Fruit fly (Drosophila melanogaster) whole organism, embryonic: ENCODE results near the gene CG17329.
A peak's percentile ranks its signal among the peaks of the same experiment; 100 is the strongest.

ENCODE experiments used
- Atf-2 ChIP-seq: fragments of 200-800 bp; sonication (Bioruptor generic); optimal IDR thresholded peaks from 2 replicates; lab custom pipeline; 2016; ENCODE audit warnings: missing biosample characterization, missing genetic modification characterization
- BEAF-32 ChIP-seq: fragments of 200-800 bp; sonication (Bioruptor generic); optimal IDR thresholded peaks from 3 replicates; lab custom pipeline; 2017; ENCODE audit warnings: missing biosample characterization, missing genetic modification characterization, mild to moderate bottlenecking, moderate library complexity, missing genetic modification reagents
- CG10147 ChIP-seq: fragments of 200-800 bp; sonication (Bioruptor generic); optimal IDR thresholded peaks from 2 replicates; lab custom pipeline; 2019; ENCODE audit warnings: missing biosample characterization, mild to moderate bottlenecking, missing genetic modification characterization, moderate library complexity
- CG10959 ChIP-seq: fragments of 200-800 bp; sonication (Bioruptor generic); IDR thresholded peaks from 2 replicates; pipeline ENCODE4 v1.3.6; 2022; ENCODE audit warnings: missing biosample characterization, missing genetic modification characterization
- CG11456 ChIP-seq: fragments of 200-800 bp; sonication (Bioruptor generic); IDR thresholded peaks from 3 replicates; pipeline ENCODE4 v1.3.6; 2022; ENCODE audit warnings: missing biosample characterization, missing genetic modification characterization
- CG12236 ChIP-seq: fragments of 200-800 bp; sonication (Bioruptor generic); optimal IDR thresholded peaks from 2 replicates; lab custom pipeline; 2016; ENCODE audit warnings: missing biosample characterization, missing genetic modification characterization
- CG1233 ChIP-seq: fragments of 200-800 bp; sonication (Bioruptor generic); optimal IDR thresholded peaks from 4 replicates; lab custom pipeline; 2018; ENCODE audit warnings: missing biosample characterization, mild to moderate bottlenecking, missing genetic modification characterization
- CG14667 ChIP-seq: fragments of 200-800 bp; sonication (Bioruptor generic); IDR thresholded peaks from 2 replicates; pipeline ENCODE4 v1.3.6; 2022; ENCODE audit warnings: missing biosample characterization, missing genetic modification characterization
- CG15011 ChIP-seq: fragments of 200-800 bp; sonication (Bioruptor generic); optimal IDR thresholded peaks from 3 replicates; lab custom pipeline; 2018; ENCODE audit warnings: missing biosample characterization, mild to moderate bottlenecking, missing genetic modification characterization
- CG1529 ChIP-seq: fragments of 200-800 bp; sonication (Bioruptor generic); optimal IDR thresholded peaks from 3 replicates; lab custom pipeline; 2018; ENCODE audit warnings: missing biosample characterization, missing genetic modification characterization
- CG15479 ChIP-seq: fragments of 200-800 bp; sonication (Bioruptor generic); optimal IDR thresholded peaks from 3 replicates; lab custom pipeline; 2019; ENCODE audit warnings: missing biosample characterization, mild to moderate bottlenecking, missing genetic modification characterization, moderate library complexity
- CG15514 ChIP-seq: fragments of 200-800 bp; sonication (Bioruptor generic); optimal IDR thresholded peaks from 3 replicates; lab custom pipeline; 2017; ENCODE audit warnings: missing biosample characterization, missing genetic modification characterization, mild to moderate bottlenecking, moderate library complexity, missing genetic modification reagents
- CG17328 ChIP-seq: fragments of 200-800 bp; sonication (Bioruptor generic); IDR thresholded peaks from 2 replicates; pipeline ENCODE4 v1.3.6; 2022; ENCODE audit warnings: missing biosample characterization, missing genetic modification characterization
- CG1792 ChIP-seq: fragments of 200-800 bp; sonication (Bioruptor generic); optimal IDR thresholded peaks from 2 replicates; lab custom pipeline; 2016; ENCODE audit warnings: missing biosample characterization, missing genetic modification characterization
- CG18764 ChIP-seq: fragments of 200-800 bp; sonication (Bioruptor generic); optimal IDR thresholded peaks from 3 replicates; lab custom pipeline; 2016; ENCODE audit warnings: missing biosample characterization, missing genetic modification characterization
- CG3726 ChIP-seq: fragments of 200-800 bp; sonication (Bioruptor generic); IDR thresholded peaks from 3 replicates; pipeline ENCODE4, ENCODE4 v1.3.6; 2022; ENCODE audit warnings: missing biosample characterization, missing genetic modification characterization
- CG4282 ChIP-seq: fragments of 200-800 bp; sonication (Bioruptor generic); optimal IDR thresholded peaks from 2 replicates; lab custom pipeline; 2016; ENCODE audit warnings: missing biosample characterization, missing genetic modification characterization
- CG4328 ChIP-seq: fragments of 200-800 bp; sonication (Bioruptor generic); optimal IDR thresholded peaks from 3 replicates; lab custom pipeline; 2017; ENCODE audit warnings: missing biosample characterization, missing genetic modification reagents, missing genetic modification characterization
- CG4617 ChIP-seq: fragments of 200-800 bp; sonication (Bioruptor generic); optimal IDR thresholded peaks from 3 replicates; lab custom pipeline; 2016; ENCODE audit warnings: missing biosample characterization, missing genetic modification characterization, borderline replicate concordance
- CG5245 ChIP-seq: fragments of 200-800 bp; sonication (Bioruptor generic); optimal IDR thresholded peaks from 3 replicates; lab custom pipeline; 2016; ENCODE audit warnings: missing biosample characterization, missing genetic modification characterization
- CG6654 ChIP-seq: fragments of 200-800 bp; sonication (Bioruptor generic); optimal IDR thresholded peaks from 2 replicates; lab custom pipeline; 2017; ENCODE audit warnings: missing biosample characterization, mild to moderate bottlenecking, missing genetic modification characterization
- CG9215 ChIP-seq: fragments of 200-800 bp; sonication (Bioruptor generic); IDR thresholded peaks from 2 replicates; pipeline ENCODE4 v1.3.6; 2022; ENCODE audit warnings: missing biosample characterization, missing genetic modification characterization
- CG9817 ChIP-seq: fragments of 200-800 bp; sonication (Bioruptor generic); optimal IDR thresholded peaks from 2 replicates; lab custom pipeline; 2018; ENCODE audit warnings: missing biosample characterization, mild to moderate bottlenecking, missing genetic modification characterization, moderate library complexity
- CHES-1-like ChIP-seq: fragments of 200-800 bp; sonication (Bioruptor generic); optimal IDR thresholded peaks from 2 replicates; lab custom pipeline; 2016; ENCODE audit warnings: missing biosample characterization, missing genetic modification characterization
- Chrac-16 ChIP-seq: fragments of 200-800 bp; sonication (Bioruptor generic); optimal IDR thresholded peaks from 3 replicates; lab custom pipeline; 2016; ENCODE audit warnings: missing biosample characterization, missing genetic modification characterization
- Dp ChIP-seq: fragments of 200-800 bp; sonication (Bioruptor generic); optimal IDR thresholded peaks from 2 replicates; lab custom pipeline; 2018; ENCODE audit warnings: missing biosample characterization, mild to moderate bottlenecking, missing genetic modification characterization, moderate library complexity
- HmgD ChIP-seq: fragments of 200-800 bp; sonication (Bioruptor generic); optimal IDR thresholded peaks from 3 replicates; lab custom pipeline; 2016; ENCODE audit warnings: missing biosample characterization, missing genetic modification characterization
- Mes4 ChIP-seq: fragments of 200-800 bp; sonication (Bioruptor generic); optimal IDR thresholded peaks from 2 replicates; lab custom pipeline; 2016; ENCODE audit warnings: missing biosample characterization, missing genetic modification characterization
- Nf-YA ChIP-seq: fragments of 200-800 bp; sonication (Bioruptor generic); IDR thresholded peaks from 2 replicates; pipeline ENCODE4 v1.3.6; 2022; ENCODE audit warnings: missing biosample characterization, missing genetic modification characterization
- Nf-YC ChIP-seq: fragments of 200-800 bp; optimal IDR thresholded peaks from 3 replicates; lab custom pipeline; 2019; ENCODE audit warnings: missing biosample characterization, mild to moderate bottlenecking, missing genetic modification characterization, moderate library complexity
- Oaz ChIP-seq: fragments of 200-800 bp; sonication (Bioruptor generic); IDR thresholded peaks from 2 replicates; pipeline ENCODE4 v1.3.6; 2022; ENCODE audit warnings: missing biosample characterization, missing genetic modification characterization
- Opbp ChIP-seq: fragments of 200-800 bp; sonication (Bioruptor generic); IDR thresholded peaks from 3 replicates; pipeline ENCODE4 v1.3.6; 2022; ENCODE audit warnings: missing biosample characterization, missing genetic modification characterization; ENCODE audit not compliant: partially characterized antibody
- Rfx ChIP-seq: fragments of 200-800 bp; sonication (Bioruptor generic); IDR thresholded peaks from 2 replicates; pipeline ENCODE4 v1.3.6; 2022; ENCODE audit warnings: missing biosample characterization, missing genetic modification characterization
- ac ChIP-seq: fragments of 200-800 bp; sonication (Bioruptor generic); optimal IDR thresholded peaks from 3 replicates; lab custom pipeline; 2017; ENCODE audit warnings: missing biosample characterization, mild to moderate bottlenecking, missing genetic modification characterization
- chm ChIP-seq: fragments of 200-800 bp; sonication (Bioruptor generic); IDR thresholded peaks from 2 replicates; pipeline ENCODE4 v1.3.6; 2022; ENCODE audit warnings: missing biosample characterization, missing genetic modification characterization
- crc ChIP-seq: fragments of 200-800 bp; sonication (Bioruptor generic); optimal IDR thresholded peaks from 2 replicates; lab custom pipeline; 2016; ENCODE audit warnings: missing biosample characterization, missing genetic modification characterization
- fru ChIP-seq: fragments of >200 bp; optimal IDR thresholded peaks from 2 replicates; lab custom pipeline; 2017
- gcm ChIP-seq: fragments of 200-800 bp; sonication (Bioruptor generic); optimal IDR thresholded peaks from 2 replicates; lab custom pipeline; 2019; ENCODE audit warnings: missing biosample characterization, mild to moderate bottlenecking, missing genetic modification characterization, moderate library complexity
- gem ChIP-seq: fragments of 200-800 bp; sonication (Bioruptor generic); optimal IDR thresholded peaks from 2 replicates; lab custom pipeline; 2019; ENCODE audit warnings: missing biosample characterization, mild to moderate bottlenecking, missing genetic modification characterization, moderate library complexity
- grau ChIP-seq: fragments of 200-800 bp; optimal IDR thresholded peaks from 3 replicates; lab custom pipeline; 2019; ENCODE audit warnings: missing biosample characterization, mild to moderate bottlenecking, missing genetic modification characterization, moderate library complexity
- hkb ChIP-seq, 2 experiments: fragments of 200-800 bp in 1 of 2; fragments of >200 bp in 1 of 2; sonication (Bioruptor generic) in 1 of 2; IDR thresholded peaks in 1 of 2; optimal IDR thresholded peaks in 1 of 2; 2 replicates each; pipeline versions ENCODE4 v1.3.6 to Lab custom; 2017 to 2022; ENCODE audit warnings: missing biosample characterization in 1 of 2, missing genetic modification characterization in 1 of 2
- insv ChIP-seq, 2 experiments: fragments of 200-800 bp; sonication (Bioruptor generic); optimal IDR thresholded peaks; 3 replicates each; lab custom pipeline; 2016 to 2018; ENCODE audit warnings: missing biosample characterization in 2 of 2, missing genetic modification characterization in 2 of 2
- lab ChIP-seq: fragments of 200-800 bp; sonication (Bioruptor generic); optimal IDR thresholded peaks from 3 replicates; lab custom pipeline; 2017; ENCODE audit warnings: missing biosample characterization, missing genetic modification characterization, mild to moderate bottlenecking, moderate library complexity, missing genetic modification reagents
- lov ChIP-seq, 2 experiments: fragments of 200-800 bp in 1 of 2; fragments of >200 bp in 1 of 2; sonication (Bioruptor generic) in 1 of 2; IDR thresholded peaks in 1 of 2; optimal IDR thresholded peaks in 1 of 2; 2 replicates in 1 of 2; 3 replicates in 1 of 2; pipeline versions ENCODE4 v1.3.6 to Lab custom; 2017 to 2022; ENCODE audit warnings: missing biosample characterization in 1 of 2, missing genetic modification characterization in 1 of 2
- org-1 ChIP-seq: fragments of 200-800 bp; sonication (Bioruptor generic); optimal IDR thresholded peaks from 2 replicates; lab custom pipeline; 2017; ENCODE audit warnings: missing biosample characterization, missing genetic modification characterization
- pb ChIP-seq: fragments of 200-800 bp; sonication (Bioruptor generic); optimal IDR thresholded peaks from 3 replicates; lab custom pipeline; 2016; ENCODE audit warnings: missing biosample characterization, missing genetic modification characterization
- peb ChIP-seq: fragments of 200-800 bp; sonication (Bioruptor generic); IDR thresholded peaks from 2 replicates; pipeline ENCODE4 v1.3.6; 2022; ENCODE audit warnings: missing biosample characterization, missing genetic modification characterization
- seq ChIP-seq: fragments of 200-800 bp; sonication (Bioruptor generic); IDR thresholded peaks from 2 replicates; pipeline ENCODE4 v1.3.6; 2022; ENCODE audit warnings: missing biosample characterization, missing genetic modification characterization
- ttk ChIP-seq: fragments of 200-800 bp; sonication (Bioruptor generic); IDR thresholded peaks from 2 replicates; pipeline ENCODE4 v2.1.2; 2022; ENCODE audit warnings: missing biosample characterization, missing genetic modification characterization
- wdn ChIP-seq: fragments of 200-800 bp; sonication (Bioruptor generic); IDR thresholded peaks from 2 replicates; pipeline ENCODE4 v1.3.6; 2022; ENCODE audit warnings: missing biosample characterization, missing genetic modification characterization

Gene CG17329

dm6 chr2L:16329102-16329520 is 38.0 kb downstream of the CG17329 start, which contains the start of gene mRpL4 (continued):
- TF ChIP-seq CG9215 (peak; percentile 51), lab (GFP tag; lab: Kevin White, UChicago) (no peak), CG1233 (peak; percentile 44), org-1 (no peak), CG15514 (GFP tag; lab: Kevin White, UChicago) (peak; percentile 65), Nf-YC (no peak), fru (lab: Kevin White, UChicago) (no peak), Mes4 (peak; percentile 36), chm (peak; percentile 66; the same call in 1 of the 2 replicates), insv (GFP tag; optimal IDR thresholded peaks at IDR 0.05; lab: Kevin White, UChicago) (no peak), CG10959 (no peak), Chrac-16 (GFP tag; lab: Kevin White, UChicago) (peak; percentile 76), Rfx (GFP tag; lab: Robert Waterston, UW) (peak; percentile 81; the same call in 1 of the 2 replicates), peb (no peak), ttk (peak; percentile 65; the same call in 1 of the 2 replicates), CHES-1-like (GFP tag; lab: Kevin White, UChicago) (peak; percentile 76), BEAF-32 (GFP tag; lab: Kevin White, UChicago) (peak; percentile 94), crc (GFP tag; lab: Kevin White, UChicago) (peak; percentile 49), CG10147 (no peak), gcm (GFP tag; lab: Kevin White, UChicago) (no peak), CG3726 (GFP tag; lab: Robert Waterston, UW) (no peak), CG4282 (GFP tag; lab: Kevin White, UChicago) (peak; percentile 82), gem (tag; lab: Kevin White, UChicago) (peak; percentile 71), wdn (GFP tag; lab: Robert Waterston, UW) (peak; percentile 18; the same call in 1 of the 2 replicates), CG6654 (GFP tag; lab: Kevin White, UChicago) (no peak), CG9817 (tag; lab: Kevin White, UChicago) (peak; percentile 54), CG4617 (peak; percentile 89), CG18764 (GFP tag; lab: Kevin White, UChicago) (peak; percentile 46), Nf-YA (GFP tag; lab: Robert Waterston, UW) (no peak), CG4328 (GFP tag; lab: Kevin White, UChicago) (peak; percentile 6), pb (GFP tag; lab: Kevin White, UChicago) (peak; percentile 52), CG17328 (GFP tag; lab: Robert Waterston, UW) (peak; percentile 50; the same call in 1 of the 2 replicates), CG14667 (GFP tag; lab: Robert Waterston, UW) (no peak), CG1792 (no peak), CG12236 (GFP tag; lab: Kevin White, UChicago) (peak; percentile 2), CG5245 (GFP tag; lab: Kevin White, UChicago) (peak; percentile 41), CG15011 (no peak), Atf-2 (GFP tag; lab: Kevin White, UChicago) (peak; percentile 40), Oaz (GFP tag; lab: Robert Waterston, UW) (peak; percentile 58), grau (peak; percentile 89), CG15479 (GFP tag; lab: Kevin White, UChicago) (no peak), ac (no peak), lov (optimal IDR thresholded peaks at IDR 0.05; lab: Kevin White, UChicago) (no peak), lov (GFP tag; IDR thresholded peaks at IDR 0.05; lab: Robert Waterston, UW) (peak; percentile 58; the same call in 1 of the 3 replicates), Opbp (peak; percentile 99), CG1529 (GFP tag; lab: Kevin White, UChicago) (no peak), hkb (optimal IDR thresholded peaks at IDR 0.05; lab: Kevin White, UChicago) (no peak), hkb (GFP tag; IDR thresholded peaks at IDR 0.05; lab: Robert Waterston, UW) (peak; percentile 35; the same call in 1 of the 2 replicates), seq (GFP tag; lab: Robert Waterston, UW) (no peak), Dp (GFP tag; lab: Kevin White, UChicago) (peak; percentile 48), HmgD (peak; percentile 79), CG11456 (GFP tag; lab: Robert Waterston, UW) (no peak; the same call in 2 of the 3 replicates)
